Fruit fly (Drosophila melanogaster) whole organism, embryonic: Measurements from ENCODE around the gene CG5665.

Experiments
- Adf1 ChIP-seq: fragments of 200-800 bp; sonication (Bioruptor generic); IDR thresholded peaks from 2 replicates; pipeline ENCODE4 v1.3.6; 2022; ENCODE audit warnings: missing biosample characterization, missing genetic modification characterization
- Bteb2 ChIP-seq: fragments of 200-800 bp; sonication (Bioruptor generic); optimal IDR thresholded peaks from 2 replicates; lab custom pipeline; 2016; ENCODE audit warnings: missing biosample characterization, missing genetic modification characterization
- CG10366 ChIP-seq: fragments of 200-800 bp; sonication (Bioruptor generic); IDR thresholded peaks from 2 replicates; pipeline ENCODE4 v1.3.6; 2022; ENCODE audit warnings: missing biosample characterization, missing genetic modification characterization
- CG11456 ChIP-seq: fragments of 200-800 bp; sonication (Bioruptor generic); IDR thresholded peaks from 3 replicates; pipeline ENCODE4 v1.3.6; 2022; ENCODE audit warnings: missing biosample characterization, missing genetic modification characterization
- CG12659 ChIP-seq: fragments of 200-800 bp; sonication (Bioruptor generic); optimal IDR thresholded peaks from 3 replicates; lab custom pipeline; 2017; ENCODE audit warnings: mild to moderate bottlenecking, missing biosample characterization, missing genetic modification reagents, missing genetic modification characterization
- CG14441 ChIP-seq: fragments of 200-800 bp; sonication (Bioruptor generic); IDR thresholded peaks from 2 replicates; pipeline ENCODE4 v1.3.6; 2022; ENCODE audit warnings: missing biosample characterization, missing genetic modification characterization
- CG14667 ChIP-seq: fragments of 200-800 bp; sonication (Bioruptor generic); IDR thresholded peaks from 2 replicates; pipeline ENCODE4 v1.3.6; 2022; ENCODE audit warnings: missing biosample characterization, missing genetic modification characterization
- CG14860 ChIP-seq: fragments of 200-800 bp; sonication (Bioruptor generic); IDR thresholded peaks from 3 replicates; pipeline ENCODE4 v1.3.6; 2022; ENCODE audit warnings: missing biosample characterization, missing genetic modification characterization; ENCODE audit not compliant: partially characterized antibody
- CG15269 ChIP-seq: fragments of 200-800 bp; sonication (Bioruptor generic); optimal IDR thresholded peaks from 2 replicates; lab custom pipeline; 2018; ENCODE audit warnings: missing biosample characterization, mild to moderate bottlenecking, missing genetic modification characterization, moderate library complexity
- CG1529 ChIP-seq: fragments of 200-800 bp; sonication (Bioruptor generic); optimal IDR thresholded peaks from 3 replicates; lab custom pipeline; 2018; ENCODE audit warnings: missing biosample characterization, missing genetic modification characterization
- CG16779 ChIP-seq: fragments of 200-800 bp; sonication (Bioruptor generic); IDR thresholded peaks from 2 replicates; pipeline ENCODE4 v1.3.6; 2022; ENCODE audit warnings: missing biosample characterization, missing genetic modification characterization
- CG16863 ChIP-seq: fragments of 200-800 bp; sonication (Bioruptor generic); optimal IDR thresholded peaks from 3 replicates; lab custom pipeline; 2016; ENCODE audit warnings: missing biosample characterization, missing genetic modification characterization
- CG17802 ChIP-seq: fragments of 200-800 bp; sonication (Bioruptor generic); optimal IDR thresholded peaks from 2 replicates; lab custom pipeline; 2018; ENCODE audit warnings: missing biosample characterization, mild to moderate bottlenecking, missing genetic modification characterization, moderate library complexity
- CG2199 ChIP-seq: fragments of 200-800 bp; sonication (Bioruptor generic); IDR thresholded peaks from 3 replicates; pipeline ENCODE4 v1.3.6; 2022; ENCODE audit warnings: missing biosample characterization, missing genetic modification characterization
- CG2202 ChIP-seq: fragments of 200-800 bp; sonication (Bioruptor generic); optimal IDR thresholded peaks from 2 replicates; lab custom pipeline; 2018; ENCODE audit warnings: missing biosample characterization, mild to moderate bottlenecking, missing genetic modification characterization
- CG32767 ChIP-seq: fragments of 200-800 bp; sonication (Bioruptor generic); IDR thresholded peaks from 2 replicates; pipeline ENCODE4 v1.3.6; 2022; ENCODE audit warnings: missing biosample characterization, missing genetic modification characterization
- CG3726 ChIP-seq: fragments of 200-800 bp; sonication (Bioruptor generic); IDR thresholded peaks from 3 replicates; pipeline ENCODE4, ENCODE4 v1.3.6; 2022; ENCODE audit warnings: missing biosample characterization, missing genetic modification characterization
- CG3847 ChIP-seq: fragments of 200-800 bp; sonication (Bioruptor generic); IDR thresholded peaks from 2 replicates; pipeline ENCODE4 v1.3.6; 2022; ENCODE audit warnings: missing biosample characterization, missing genetic modification characterization
- CG4360 ChIP-seq: fragments of 200-800 bp; sonication (Bioruptor generic); IDR thresholded peaks from 2 replicates; pipeline ENCODE4 v1.3.6; 2022; ENCODE audit warnings: missing biosample characterization, missing genetic modification characterization
- CG7928 ChIP-seq: fragments of 200-800 bp; sonication (Bioruptor generic); optimal IDR thresholded peaks from 2 replicates; lab custom pipeline; 2017; ENCODE audit warnings: missing biosample characterization, mild to moderate bottlenecking, missing genetic modification characterization
- CG9932 ChIP-seq: fragments of 200-800 bp; sonication (Bioruptor generic); IDR thresholded peaks from 2 replicates; pipeline ENCODE4 v1.3.6; 2022; ENCODE audit warnings: missing biosample characterization, missing genetic modification characterization
- Camta ChIP-seq: fragments of 200-800 bp; sonication (Bioruptor generic); optimal IDR thresholded peaks from 2 replicates; lab custom pipeline; 2016; ENCODE audit warnings: missing biosample characterization, missing genetic modification characterization
- Dp ChIP-seq: fragments of 200-800 bp; sonication (Bioruptor generic); optimal IDR thresholded peaks from 2 replicates; lab custom pipeline; 2018; ENCODE audit warnings: missing biosample characterization, mild to moderate bottlenecking, missing genetic modification characterization, moderate library complexity
- E2f2 ChIP-seq: fragments of 200-800 bp; sonication (Bioruptor generic); IDR thresholded peaks from 2 replicates; pipeline ENCODE4 v1.3.6; 2022; ENCODE audit warnings: missing biosample characterization, missing genetic modification characterization
- Gug ChIP-seq: fragments of 200-800 bp; sonication (Bioruptor generic); IDR thresholded peaks from 4 replicates; pipeline ENCODE4 v1.3.6; 2022; ENCODE audit warnings: missing biosample characterization, missing genetic modification characterization
- HHEX ChIP-seq: fragments of 200-800 bp; sonication (Bioruptor generic); optimal IDR thresholded peaks from 3 replicates; lab custom pipeline; 2017; ENCODE audit warnings: missing biosample characterization, mild to moderate bottlenecking, missing genetic modification characterization, missing genetic modification reagents
- HLH54F ChIP-seq: fragments of 200-800 bp; sonication (Bioruptor generic); optimal IDR thresholded peaks from 3 replicates; lab custom pipeline; 2016; ENCODE audit warnings: missing biosample characterization, missing genetic modification characterization
- HmgZ ChIP-seq: fragments of 200-800 bp; sonication (Bioruptor generic); optimal IDR thresholded peaks from 2 replicates; lab custom pipeline; 2018; ENCODE audit warnings: missing biosample characterization, mild to moderate bottlenecking, missing genetic modification characterization
- Hmr ChIP-seq: fragments of 200-800 bp; sonication (Bioruptor generic); optimal IDR thresholded peaks from 3 replicates; lab custom pipeline; 2017; ENCODE audit warnings: mild to moderate bottlenecking, missing biosample characterization, missing genetic modification reagents, missing genetic modification characterization
- Mes4 ChIP-seq: fragments of 200-800 bp; sonication (Bioruptor generic); optimal IDR thresholded peaks from 2 replicates; lab custom pipeline; 2016; ENCODE audit warnings: missing biosample characterization, missing genetic modification characterization
- Opbp ChIP-seq: fragments of 200-800 bp; sonication (Bioruptor generic); IDR thresholded peaks from 3 replicates; pipeline ENCODE4 v1.3.6; 2022; ENCODE audit warnings: missing biosample characterization, missing genetic modification characterization; ENCODE audit not compliant: partially characterized antibody
- Sin3A ChIP-seq: fragments of >200 bp; optimal IDR thresholded peaks from 2 replicates; lab custom pipeline; 2018
- Spps ChIP-seq: fragments of 200-800 bp; sonication (Bioruptor generic); optimal IDR thresholded peaks from 2 replicates; lab custom pipeline; 2018; ENCODE audit warnings: missing biosample characterization, mild to moderate bottlenecking, missing genetic modification characterization
- Tbp ChIP-seq: fragments of >200 bp; optimal IDR thresholded peaks from 2 replicates; lab custom pipeline; 2018; ENCODE audit warnings: missing biosample characterization, missing genetic modification characterization
- Xbp1 ChIP-seq: fragments of 200-800 bp; sonication (Bioruptor generic); optimal IDR thresholded peaks from 3 replicates; lab custom pipeline; 2016; ENCODE audit warnings: missing biosample characterization, mild to moderate bottlenecking, missing genetic modification characterization
- ac ChIP-seq: fragments of 200-800 bp; sonication (Bioruptor generic); optimal IDR thresholded peaks from 3 replicates; lab custom pipeline; 2017; ENCODE audit warnings: missing biosample characterization, mild to moderate bottlenecking, missing genetic modification characterization
- ap ChIP-seq: fragments of 200-800 bp; sonication (Bioruptor generic); IDR thresholded peaks from 2 replicates; pipeline ENCODE4 v1.3.6; 2022; ENCODE audit warnings: missing biosample characterization, missing genetic modification characterization
- bbx ChIP-seq: fragments of 200-800 bp; sonication (Bioruptor generic); IDR thresholded peaks from 2 replicates; pipeline ENCODE4 v1.3.6; 2022; ENCODE audit warnings: missing biosample characterization, missing genetic modification characterization; ENCODE audit not compliant: partially characterized antibody
- corto ChIP-seq: fragments of 200-800 bp; sonication (Bioruptor generic); optimal IDR thresholded peaks from 2 replicates; lab custom pipeline; 2016; ENCODE audit warnings: missing biosample characterization, mild to moderate bottlenecking, missing genetic modification characterization, moderate library complexity
- cwo ChIP-seq: fragments of 200-800 bp; sonication (Bioruptor generic); optimal IDR thresholded peaks from 3 replicates; lab custom pipeline; 2017; ENCODE audit warnings: missing biosample characterization, missing genetic modification characterization, mild to moderate bottlenecking, moderate library complexity, missing genetic modification reagents
- dan ChIP-seq: fragments of 200-800 bp; sonication (Bioruptor generic); IDR thresholded peaks from 2 replicates; pipeline ENCODE4 v1.3.6; 2022; ENCODE audit warnings: missing biosample characterization, missing genetic modification characterization
- danr ChIP-seq: fragments of 200-800 bp; sonication (Bioruptor generic); IDR thresholded peaks from 2 replicates; pipeline ENCODE4 v1.3.6; 2022; ENCODE audit warnings: missing biosample characterization, missing genetic modification characterization
- gsb ChIP-seq: fragments of 200-800 bp; sonication (Bioruptor generic); IDR thresholded peaks from 2 replicates; pipeline ENCODE4 v1.3.6; 2022; ENCODE audit warnings: missing biosample characterization, missing genetic modification characterization
- h ChIP-seq: fragments of >200 bp; optimal IDR thresholded peaks from 2 replicates; lab custom pipeline; 2017
- mirr ChIP-seq: fragments of 200-800 bp; sonication (Bioruptor generic); optimal IDR thresholded peaks from 3 replicates; lab custom pipeline; 2018; ENCODE audit warnings: missing biosample characterization, mild to moderate bottlenecking, missing genetic modification characterization
- nom ChIP-seq: fragments of 200-800 bp; sonication (Bioruptor generic); optimal IDR thresholded peaks from 2 replicates; lab custom pipeline; 2017; ENCODE audit warnings: missing biosample characterization, missing genetic modification characterization, mild to moderate bottlenecking, moderate library complexity, missing genetic modification reagents
- shn ChIP-seq: fragments of 200-800 bp; sonication (Bioruptor generic); optimal IDR thresholded peaks from 3 replicates; lab custom pipeline; 2016; ENCODE audit warnings: missing biosample characterization, missing genetic modification characterization
- so ChIP-seq: fragments of 200-800 bp; sonication (Bioruptor generic); IDR thresholded peaks from 3 replicates; pipeline ENCODE4 v1.3.6; 2022; ENCODE audit warnings: missing biosample characterization, missing genetic modification characterization
- sr ChIP-seq: fragments of 200-800 bp; sonication (Bioruptor generic); IDR thresholded peaks from 3 replicates; pipeline ENCODE4 v1.3.6; 2022; ENCODE audit warnings: missing biosample characterization, missing genetic modification characterization
- ssp ChIP-seq: fragments of 200-800 bp; sonication (Bioruptor generic); IDR thresholded peaks from 2 replicates; pipeline ENCODE4 v1.3.6; 2022; ENCODE audit warnings: missing biosample characterization, missing genetic modification characterization
- unc-4 ChIP-seq: fragments of 200-800 bp; sonication (Bioruptor generic); IDR thresholded peaks from 2 replicates; pipeline ENCODE4 v1.3.6; 2022; ENCODE audit warnings: missing biosample characterization, missing genetic modification characterization; ENCODE audit not compliant: partially characterized antibody
- vvl ChIP-seq: fragments of 200-800 bp; sonication (Bioruptor generic); IDR thresholded peaks from 2 replicates; pipeline ENCODE4 v1.3.6; 2022; ENCODE audit warnings: missing biosample characterization, missing genetic modification characterization

The CG5665 gene

dm6 chr3L:20316956-20317589 lies 41.2 kb upstream of the CG5665 start, which contains the start of gene Spn77Ba (continued):
- no peak for TF ChIP-seq CG4360 (GFP tag; lab: Robert Waterston, UW)
- peak; percentile 84 for TF ChIP-seq nom (GFP tag; lab: Kevin White, UChicago)
- TF ChIP-seq CG17802 (tag; lab: Kevin White, UChicago) = no peak
- TF ChIP-seq sr (GFP tag; lab: Robert Waterston, UW) = no peak
- TF ChIP-seq cwo = no peak
- no peak for TF ChIP-seq CG1529
- no peak for TF ChIP-seq CG2199 (GFP tag; lab: Robert Waterston, UW)
- no peak for TF ChIP-seq CG12659 (GFP tag; lab: Kevin White, UChicago)
- no peak for TF ChIP-seq Mes4 (GFP tag; lab: Kevin White, UChicago)
- TF ChIP-seq Camta = no peak
- TF ChIP-seq CG7928 = no peak
- TF ChIP-seq h (lab: Kevin White, UChicago) = no peak
- no peak for TF ChIP-seq so
- TF ChIP-seq Adf1 = peak; percentile 18; the same call in 1 of the 2 replicates
- TF ChIP-seq ssp (GFP tag; lab: Robert Waterston, UW) = no peak
- no peak for TF ChIP-seq CG14667 (GFP tag; lab: Robert Waterston, UW)
- TF ChIP-seq dan (GFP tag; lab: Robert Waterston, UW) = no peak
- no peak for TF ChIP-seq Hmr (GFP tag; lab: Kevin White, UChicago)
- no peak for TF ChIP-seq CG16863
- no peak for TF ChIP-seq bbx
- TF ChIP-seq Xbp1 (GFP tag; lab: Kevin White, UChicago) = no peak
- 0 out of 2 replicates have a peak, but pooled peaks have one; percentile 18 for TF ChIP-seq gsb
- TF ChIP-seq CG3847 = no peak
- no peak for TF ChIP-seq CG16779 (GFP tag; lab: Robert Waterston, UW)
- no peak for TF ChIP-seq CG3726 (GFP tag; lab: Robert Waterston, UW)
- no peak for TF ChIP-seq Spps (tag; lab: Kevin White, UChicago)
- TF ChIP-seq CG10366 (GFP tag; lab: Robert Waterston, UW) = no peak
- TF ChIP-seq CG9932 (GFP tag; lab: Robert Waterston, UW) = no peak
- no peak for TF ChIP-seq CG15269 (tag; lab: Kevin White, UChicago)
- no peak for TF ChIP-seq danr
- no peak for TF ChIP-seq Opbp (GFP tag; lab: Robert Waterston, UW)
- TF ChIP-seq ap (GFP tag; lab: Robert Waterston, UW) = no peak
- TF ChIP-seq Tbp (GFP tag; lab: Kevin White, UChicago) = no peak
- no peak for TF ChIP-seq CG14860 (GFP tag; lab: Robert Waterston, UW)
- no peak for TF ChIP-seq E2f2 (GFP tag; lab: Robert Waterston, UW)
- no peak for TF ChIP-seq Bteb2 (GFP tag; lab: Kevin White, UChicago)
- no peak for TF ChIP-seq mirr (GFP tag; lab: Kevin White, UChicago)
- TF ChIP-seq CG11456 (GFP tag; lab: Robert Waterston, UW) = no peak
- TF ChIP-seq vvl = peak; percentile 27; the same call in 1 of the 2 replicates
- no peak for TF ChIP-seq shn (GFP tag; lab: Kevin White, UChicago)
- TF ChIP-seq HHEX (GFP tag; lab: Kevin White, UChicago) = no peak
- TF ChIP-seq Dp (GFP tag; lab: Kevin White, UChicago) = no peak
- TF ChIP-seq CG32767 (GFP tag; lab: Robert Waterston, UW) = no peak
- TF ChIP-seq CG14441 (GFP tag; lab: Robert Waterston, UW) = no peak
- no peak for TF ChIP-seq Sin3A
- TF ChIP-seq CG2202 = no peak
- no peak for TF ChIP-seq HmgZ (tag; lab: Kevin White, UChicago)
- no peak for TF ChIP-seq HLH54F (GFP tag; lab: Kevin White, UChicago)
- TF ChIP-seq unc-4 (GFP tag; lab: Robert Waterston, UW) = no peak
- TF ChIP-seq corto (GFP tag; lab: Kevin White, UChicago) = no peak
- no peak for TF ChIP-seq Gug (GFP tag; lab: Robert Waterston, UW)
- no peak for TF ChIP-seq ac (GFP tag; lab: Kevin White, UChicago)
